Worm (Caenorhabditis elegans) whole organism, L3 larva: ENCODE measurements around the gene F26G1.9.

ENCODE experiments used
- ZK546.5 ChIP-seq: sonication (generic microtip); optimal IDR thresholded peaks from 2 replicates; lab custom pipeline; 2017; ENCODE audit warnings: missing biosample characterization, missing genetic modification characterization
- ama-1 ChIP-seq: fragments of 150-350 bp; optimal IDR thresholded peaks from 2 replicates; lab custom pipeline; 2018
- ceh-16 ChIP-seq: sonication (generic microtip); optimal IDR thresholded peaks from 2 replicates; lab custom pipeline; 2017; ENCODE audit warnings: missing biosample characterization, missing genetic modification characterization
- ceh-28 ChIP-seq: fragments of 150-350 bp; optimal IDR thresholded peaks from 2 replicates; lab custom pipeline; 2014; ENCODE audit warnings: missing biosample characterization, missing genetic modification reagents, missing genetic modification characterization
- ceh-82 ChIP-seq: fragments of 150-350 bp; optimal IDR thresholded peaks from 2 replicates; lab custom pipeline; 2014; ENCODE audit warnings: missing biosample characterization, missing genetic modification characterization
- daf-12 ChIP-seq: fragments of 150-350 bp; optimal IDR thresholded peaks from 2 replicates; lab custom pipeline; 2014; ENCODE audit warnings: missing biosample characterization, missing genetic modification reagents, missing genetic modification characterization
- egl-27 ChIP-seq: sonication (generic microtip); optimal IDR thresholded peaks from 4 replicates; lab custom pipeline; 2017; ENCODE audit warnings: missing biosample characterization, missing genetic modification reagents, missing genetic modification characterization
- egl-5 ChIP-seq: fragments of 150-350 bp; optimal IDR thresholded peaks from 2 replicates; lab custom pipeline; 2017; ENCODE audit warnings: missing biosample characterization, missing genetic modification reagents, missing genetic modification characterization, inconsistent platforms
- elt-1 ChIP-seq: fragments of 150-350 bp; optimal IDR thresholded peaks from 2 replicates; lab custom pipeline; 2014; ENCODE audit warnings: missing biosample characterization, missing genetic modification characterization
- elt-2 ChIP-seq: sonication (generic microtip); optimal IDR thresholded peaks from 2 replicates; lab custom pipeline; 2016; ENCODE audit warnings: missing genetic modification reagents, mild to moderate bottlenecking, missing genetic modification characterization, missing compliant biosample characterization
- elt-3 ChIP-seq, 3 experiments: fragments of 150-350 bp in 1 of 3; sonication (generic microtip) in 2 of 3; optimal IDR thresholded peaks; 2 replicates in 2 of 3; 4 replicates in 1 of 3; lab custom pipeline; 2014 to 2017; ENCODE audit warnings: missing biosample characterization in 3 of 3, missing genetic modification characterization in 3 of 3
- eor-1 ChIP-seq, 2 experiments: fragments of 150-350 bp; optimal IDR thresholded peaks; 2 replicates each; lab custom pipeline; 2014 to 2018; ENCODE audit warnings: missing biosample characterization in 2 of 2, missing genetic modification characterization in 2 of 2
- fkh-10 ChIP-seq: sonication (generic microtip); optimal IDR thresholded peaks from 2 replicates; lab custom pipeline; 2017; ENCODE audit warnings: missing biosample characterization, missing genetic modification reagents, missing genetic modification characterization
- fos-1 ChIP-seq: fragments of 150-350 bp; optimal IDR thresholded peaks from 2 replicates; lab custom pipeline; 2014; ENCODE audit warnings: missing biosample characterization, missing genetic modification characterization
- jun-1 ChIP-seq: fragments of 150-350 bp; optimal IDR thresholded peaks from 2 replicates; lab custom pipeline; 2014; ENCODE audit warnings: missing biosample characterization, missing genetic modification reagents, missing genetic modification characterization
- lin-15B ChIP-seq: fragments of 150-350 bp; optimal IDR thresholded peaks from 2 replicates; lab custom pipeline; 2014; ENCODE audit warnings: missing biosample characterization, missing genetic modification characterization
- lsy-12 ChIP-seq: sonication (generic microtip); optimal IDR thresholded peaks from 2 replicates; lab custom pipeline; 2016; ENCODE audit warnings: mild to moderate bottlenecking, missing genetic modification characterization, missing compliant biosample characterization
- mdl-1 ChIP-seq: fragments of 150-350 bp; optimal IDR thresholded peaks from 2 replicates; lab custom pipeline; 2014; ENCODE audit warnings: missing biosample characterization, missing genetic modification characterization
- mml-1 ChIP-seq: fragments of 150-350 bp; sonication (generic microtip); optimal IDR thresholded peaks from 3 replicates; lab custom pipeline; 2014; ENCODE audit warnings: missing biosample characterization, missing genetic modification characterization
- nfya-1 ChIP-seq: sonication (generic microtip); optimal IDR thresholded peaks from 2 replicates; lab custom pipeline; 2017; ENCODE audit warnings: missing genetic modification characterization, mild to moderate bottlenecking, missing compliant biosample characterization, antibody characterized with exemption, moderate library complexity; ENCODE audit not compliant: insufficient read depth
- nhr-11 ChIP-seq: fragments of 150-350 bp; optimal IDR thresholded peaks from 2 replicates; lab custom pipeline; 2014; ENCODE audit warnings: missing biosample characterization, missing genetic modification characterization
- nhr-12 ChIP-seq: fragments of 150-350 bp; optimal IDR thresholded peaks from 2 replicates; lab custom pipeline; 2014; ENCODE audit warnings: missing biosample characterization, missing genetic modification characterization
- nhr-23 ChIP-seq: fragments of 150-350 bp; optimal IDR thresholded peaks from 2 replicates; lab custom pipeline; 2014; ENCODE audit warnings: missing biosample characterization, missing genetic modification reagents, missing genetic modification characterization
- nhr-237 ChIP-seq: fragments of 150-350 bp; optimal IDR thresholded peaks from 2 replicates; lab custom pipeline; 2014; ENCODE audit warnings: missing biosample characterization, missing genetic modification characterization
- nhr-25 ChIP-seq: sonication (generic microtip); optimal IDR thresholded peaks from 2 replicates; lab custom pipeline; 2017; ENCODE audit warnings: missing biosample characterization, missing genetic modification characterization
- nhr-28 ChIP-seq: fragments of 150-350 bp; optimal IDR thresholded peaks from 2 replicates; lab custom pipeline; 2014; ENCODE audit warnings: missing biosample characterization, missing genetic modification characterization
- nhr-43 ChIP-seq: sonication (generic microtip); optimal IDR thresholded peaks from 2 replicates; lab custom pipeline; 2016; ENCODE audit warnings: mild to moderate bottlenecking, missing genetic modification characterization, missing compliant biosample characterization; ENCODE audit not compliant: poor library complexity, severe bottlenecking
- nhr-67 ChIP-seq: fragments of 150-350 bp; optimal IDR thresholded peaks from 2 replicates; lab custom pipeline; 2014; ENCODE audit warnings: missing biosample characterization, missing genetic modification characterization
- nhr-76 ChIP-seq: fragments of 150-350 bp; sonication (generic microtip); optimal IDR thresholded peaks from 5 replicates; lab custom pipeline; 2014; ENCODE audit warnings: missing biosample characterization, missing genetic modification characterization
- nhr-77 ChIP-seq: fragments of 150-350 bp; optimal IDR thresholded peaks from 2 replicates; lab custom pipeline; 2014; ENCODE audit warnings: missing biosample characterization, missing genetic modification characterization
- pha-4 ChIP-seq: fragments of 150-350 bp; optimal IDR thresholded peaks from 2 replicates; lab custom pipeline; 2014; ENCODE audit warnings: missing biosample characterization, missing genetic modification reagents, missing genetic modification characterization
- pqm-1 ChIP-seq: fragments of 150-350 bp; optimal IDR thresholded peaks from 2 replicates; lab custom pipeline; 2017; ENCODE audit warnings: missing biosample characterization, missing genetic modification characterization, inconsistent platforms
- sea-2 ChIP-seq: fragments of 150-350 bp; sonication (generic microtip); optimal IDR thresholded peaks from 4 replicates; lab custom pipeline; 2014; ENCODE audit warnings: missing biosample characterization, missing genetic modification reagents, missing genetic modification characterization
- skn-1 ChIP-seq: fragments of 150-350 bp; optimal IDR thresholded peaks from 2 replicates; lab custom pipeline; 2014; ENCODE audit warnings: missing biosample characterization, missing genetic modification characterization
- unc-62 ChIP-seq: fragments of 150-350 bp; sonication (generic microtip); optimal IDR thresholded peaks from 4 replicates; lab custom pipeline; 2014; ENCODE audit warnings: missing biosample characterization, missing genetic modification reagents, missing genetic modification characterization
- zag-1 ChIP-seq: fragments of 150-350 bp; optimal IDR thresholded peaks from 2 replicates; lab custom pipeline; 2014; ENCODE audit warnings: missing biosample characterization, missing genetic modification characterization
- ztf-11 ChIP-seq: fragments of 150-350 bp; optimal IDR thresholded peaks from 2 replicates; lab custom pipeline; 2014; ENCODE audit warnings: missing biosample characterization, missing genetic modification characterization
- ztf-4 ChIP-seq: fragments of 150-350 bp; optimal IDR thresholded peaks from 2 replicates; lab custom pipeline; 2014; ENCODE audit warnings: missing biosample characterization, missing genetic modification characterization

Gene F26G1.9

ce11 chrII:4790687-4791086 is 16.9 kb upstream of the F26G1.9 start:
- TF ChIP-seq nfya-1 (tag; lab: Kevin White, UChicago) (no peak), daf-12 (tag; lab: Kevin White, UChicago) (no peak), skn-1 (tag; lab: Kevin White, UChicago) (no peak), lin-15B (tag; lab: Kevin White, UChicago) (no peak), ceh-28 (tag; lab: Kevin White, UChicago) (no peak)

- TF ChIP-seq daf-12 (tag; lab: Kevin White, UChicago), result no peak
- TF ChIP-seq ztf-4, result no peak
- no peak for TF ChIP-seq zag-1
- TF ChIP-seq nhr-12 (tag; lab: Kevin White, UChicago), result no peak
- TF ChIP-seq nhr-43 (tag; lab: Kevin White, UChicago), result no peak
- TF ChIP-seq elt-3 (tag; optimal IDR thresholded peaks at IDR 0.05; lab: Kevin White, UChicago), result no peak
- TF ChIP-seq nhr-28 (tag; lab: Kevin White, UChicago), result no peak
- no peak for TF ChIP-seq pqm-1 (tag; lab: Kevin White, UChicago)
- no peak for TF ChIP-seq nhr-25 (tag; lab: Kevin White, UChicago)
- no peak for TF ChIP-seq nhr-76 (tag; lab: Kevin White, UChicago)
- no peak for TF ChIP-seq lsy-12
- TF ChIP-seq nhr-77 (tag; lab: Kevin White, UChicago), result no peak
- no peak for TF ChIP-seq ceh-82
- no peak for TF ChIP-seq ceh-16
- TF ChIP-seq egl-27 (tag; lab: Kevin White, UChicago), result no peak
- no peak for TF ChIP-seq nhr-23
These were observed 16.1 kb upstream of the F26G1.9 start, which contains the start of gene F26G1.15 for ce11 chrII:4789835-4790343. Gene F26G1.15, plus strand, starts transcription at chrII:4790293.

- no peak for TF ChIP-seq eor-1 (tag; optimal IDR thresholded peaks at IDR 0.05; lab: Kevin White, UChicago)
- TF ChIP-seq nhr-12 (tag; lab: Kevin White, UChicago), result no peak
- TF ChIP-seq jun-1 (tag; lab: Kevin White, UChicago), result no peak
- no peak for TF ChIP-seq ceh-28 (tag; lab: Kevin White, UChicago)
- no peak for TF ChIP-seq egl-5 (tag; lab: Kevin White, UChicago)
- no peak for TF ChIP-seq nhr-28 (tag; lab: Kevin White, UChicago)
- TF ChIP-seq nhr-23, result no peak
- no peak for TF ChIP-seq nhr-43 (tag; lab: Kevin White, UChicago)
These were observed 12.4 kb upstream of the F26G1.9 start, which contains the start of gene msp-3 for ce11 chrII:4786181-4786580. Gene msp-3, minus strand, starts transcription at chrII:4786281.

ce11 chrII:4784436-4784835 is 10.6 kb upstream of the F26G1.9 start, which contains the start of gene nep-12:
Gene nep-12, minus strand, starts transcription at chrII:4784536.
- TF ChIP-seq nhr-28 (tag; lab: Kevin White, UChicago) (no peak), lin-15B (tag; lab: Kevin White, UChicago) (no peak), ztf-4 (no peak), nhr-11 (tag; lab: Kevin White, UChicago) (no peak), egl-5 (tag; lab: Kevin White, UChicago) (no peak), pqm-1 (tag; lab: Kevin White, UChicago) (no peak), egl-27 (tag; lab: Kevin White, UChicago) (no peak)

DNA sequence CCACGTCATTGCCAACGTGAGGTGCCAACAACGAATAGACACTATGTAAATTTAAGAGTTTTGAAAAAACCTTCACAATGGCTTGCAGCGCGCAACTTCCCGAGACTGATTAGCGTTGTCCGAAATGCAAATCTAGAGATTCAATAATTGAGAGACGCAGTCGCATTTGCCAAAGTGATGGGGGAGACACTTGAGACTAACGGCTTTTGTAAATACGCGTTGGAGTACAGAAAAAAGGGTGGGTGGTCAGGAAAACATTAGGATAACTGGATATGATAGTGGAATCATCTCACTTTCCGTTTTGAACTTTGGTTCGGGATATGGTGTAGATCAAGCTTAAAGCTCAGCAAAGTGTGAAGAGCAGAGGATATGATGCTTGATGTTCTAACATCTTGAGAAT is 6.0 kb upstream of the F26G1.9 start:
- TF ChIP-seq pha-4, result peak; percentile 49
- no peak for TF ChIP-seq elt-1

DNA sequence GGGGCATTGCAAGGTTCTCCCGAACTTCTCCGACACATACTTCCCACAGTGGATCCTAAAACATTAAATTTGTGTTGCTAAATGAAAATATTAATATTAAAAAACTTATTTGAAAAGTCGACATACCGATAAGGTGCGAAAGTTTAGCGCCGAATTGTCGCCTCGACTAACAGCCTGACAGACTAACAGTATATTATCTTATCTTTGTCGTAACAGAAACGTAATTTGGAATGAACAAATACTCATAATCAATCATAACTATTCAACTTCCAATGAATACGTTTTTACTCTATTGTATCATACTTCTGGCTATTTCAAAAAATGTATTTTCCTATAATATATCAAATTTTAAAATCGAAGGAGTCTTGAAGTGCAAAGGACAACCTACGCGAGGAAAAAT is 3.1 kb upstream of the F26G1.9 start, which contains the start of gene F26G1.11:
TSS of gene F26G1.11 (plus strand) at position 205 of the 400 bp plus-strand sequence.
- TF ChIP-seq jun-1 (tag; lab: Kevin White, UChicago) (peak; percentile 24), pqm-1 (tag; lab: Kevin White, UChicago) (peak; percentile 81), nhr-23 (no peak), sea-2 (GFP tag; lab: Kevin White, UChicago) (no peak), elt-2 (tag; lab: Kevin White, UChicago) (peak; percentile 94)

DNA sequence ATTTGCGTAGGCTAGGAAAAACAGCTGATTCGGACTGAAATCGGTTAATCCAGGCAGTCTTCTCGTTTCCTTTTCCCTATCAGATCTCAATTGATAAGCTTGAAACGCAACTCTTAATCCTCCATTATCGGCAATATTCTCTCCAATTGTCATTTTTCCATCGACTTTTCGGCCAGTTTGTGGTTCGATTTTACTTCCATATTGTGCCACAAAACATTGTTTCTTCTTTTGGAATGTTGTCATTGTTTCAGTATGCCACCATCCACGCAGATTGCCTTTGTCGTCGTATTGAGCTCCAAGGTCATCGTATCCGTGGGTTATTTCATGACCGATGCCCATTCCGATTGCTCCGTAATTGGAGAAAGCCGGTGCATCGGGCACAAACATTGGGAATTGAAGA is 2.0 kb upstream of the F26G1.9 start:
- TF ChIP-seq mdl-1 (no peak), ZK546.5 (tag; lab: Kevin White, UChicago) (no peak), skn-1 (tag; lab: Kevin White, UChicago) (no peak), ama-1 (lab: Kevin White, UChicago) (no peak), ztf-11 (no peak), jun-1 (tag; lab: Kevin White, UChicago) (no peak), nhr-237 (no peak), ceh-16 (no peak), elt-3 (tag; optimal IDR thresholded peaks at IDR 0.05; lab: Kevin White, UChicago) (no peak), pqm-1 (tag; lab: Kevin White, UChicago) (no peak), mml-1 (tag; lab: Kevin White, UChicago) (no peak), elt-1 (no peak), lin-15B (tag; lab: Kevin White, UChicago) (no peak), nhr-11 (tag; lab: Kevin White, UChicago) (no peak), elt-2 (tag; lab: Kevin White, UChicago) (no peak), nhr-67 (tag; lab: Kevin White, UChicago) (no peak), daf-12 (tag; lab: Kevin White, UChicago) (no peak), unc-62 (no peak), fos-1 (tag; lab: Kevin White, UChicago) (no peak), fkh-10 (GFP tag; lab: Kevin White, UChicago) (no peak)
